Worm (Caenorhabditis elegans) whole organism, L2 larva: Measurements from ENCODE around the gene F26C11.1.

Source experiments
- lin-13 ChIP-seq: fragments of 150-350 bp; optimal IDR thresholded peaks from 2 replicates; lab custom pipeline; 2014; ENCODE audit warnings: missing biosample characterization, missing genetic modification reagents, missing genetic modification characterization
- mab-5 ChIP-seq: fragments of 150-350 bp; optimal IDR thresholded peaks from 2 replicates; lab custom pipeline; 2014; ENCODE audit warnings: missing biosample characterization, missing genetic modification characterization
- nhr-11 ChIP-seq: fragments of 150-350 bp; optimal IDR thresholded peaks from 2 replicates; lab custom pipeline; 2014; ENCODE audit warnings: missing biosample characterization, missing genetic modification characterization
- nhr-12 ChIP-seq: fragments of 150-350 bp; optimal IDR thresholded peaks from 2 replicates; lab custom pipeline; 2014; ENCODE audit warnings: missing biosample characterization, missing genetic modification characterization
- nhr-129 ChIP-seq: fragments of 150-350 bp; optimal IDR thresholded peaks from 2 replicates; lab custom pipeline; 2014; ENCODE audit warnings: missing biosample characterization, missing genetic modification characterization
- ztf-11 ChIP-seq: sonication (generic microtip); optimal IDR thresholded peaks from 2 replicates; lab custom pipeline; 2017; ENCODE audit warnings: missing biosample characterization, missing genetic modification characterization

ce11 chrII:9888549-9888948 is 6.0 kb upstream of the F26C11.1 start:
- TF ChIP-seq lin-13 (GFP tag; lab: Kevin White, UChicago) (no peak), nhr-129 (tag; lab: Kevin White, UChicago) (no peak), nhr-11 (tag; lab: Kevin White, UChicago) (no peak), ztf-11 (tag; lab: Kevin White, UChicago) (no peak), nhr-12 (tag; lab: Kevin White, UChicago) (no peak), mab-5 (tag; lab: Kevin White, UChicago) (no peak)
